Worm (Caenorhabditis elegans) whole organism, L1 larva: Measurements from ENCODE around the gene T28A8.3.

Experiments
- C16A3.4 ChIP-seq: fragments of 150-350 bp; optimal IDR thresholded peaks from 2 replicates; lab custom pipeline; 2014; ENCODE audit warnings: missing biosample characterization, missing genetic modification characterization
- Y116A8C.19 ChIP-seq: sonication (generic microtip); optimal IDR thresholded peaks from 2 replicates; lab custom pipeline; 2016; ENCODE audit warnings: missing compliant biosample characterization, missing genetic modification characterization, borderline replicate concordance
- alr-1 ChIP-seq: fragments of 200-800 bp; sonication (Bioruptor generic); optimal IDR thresholded peaks from 2 replicates; lab custom pipeline; 2018; ENCODE audit warnings: borderline replicate concordance, mild to moderate bottlenecking, missing genetic modification characterization, missing compliant biosample characterization
- aly-2 ChIP-seq: fragments of 150-350 bp; optimal IDR thresholded peaks from 2 replicates; lab custom pipeline; 2014; ENCODE audit warnings: missing biosample characterization, missing genetic modification characterization
- blmp-1 ChIP-seq: fragments of 150-350 bp; optimal IDR thresholded peaks from 2 replicates; lab custom pipeline; 2014; ENCODE audit warnings: missing biosample characterization, missing genetic modification characterization
- ceh-63 ChIP-seq: fragments of 200-800 bp; sonication (Bioruptor generic); optimal IDR thresholded peaks from 2 replicates; lab custom pipeline; 2018; ENCODE audit warnings: mild to moderate bottlenecking, missing genetic modification characterization, missing compliant biosample characterization
- ceh-88 ChIP-seq: fragments of 200-800 bp; sonication (Bioruptor generic); IDR thresholded peaks from 2 replicates; pipeline ENCODE4 v1.3.6; 2022; ENCODE audit warnings: missing genetic modification characterization, missing compliant biosample characterization
- ces-1 ChIP-seq: fragments of 150-350 bp; optimal IDR thresholded peaks from 2 replicates; lab custom pipeline; 2014; ENCODE audit warnings: missing biosample characterization, missing genetic modification reagents, missing genetic modification characterization
- dpl-1 ChIP-seq, 3 experiments: fragments of 150-350 bp in 2 of 3; sonication (generic microtip) in 1 of 3; optimal IDR thresholded peaks; 2 replicates each; lab custom pipeline; 2014 to 2017; ENCODE audit warnings: missing biosample characterization in 3 of 3, missing genetic modification characterization in 3 of 3, missing genetic modification reagents in 3 of 3
- egl-27 ChIP-seq, 2 experiments: fragments of 150-350 bp in 1 of 2; sonication (generic microtip); optimal IDR thresholded peaks; 3 replicates each; lab custom pipeline; 2017 to 2018; ENCODE audit warnings: missing biosample characterization in 2 of 2, missing genetic modification characterization in 2 of 2, missing genetic modification reagents in 2 of 2
- elt-2 ChIP-seq: sonication (generic microtip); optimal IDR thresholded peaks from 2 replicates; lab custom pipeline; 2016; ENCODE audit warnings: missing genetic modification characterization, mild to moderate bottlenecking, inconsistent platforms, missing compliant biosample characterization, missing genetic modification reagents
- fkh-10 ChIP-seq: sonication (generic microtip); optimal IDR thresholded peaks from 2 replicates; lab custom pipeline; 2017; ENCODE audit warnings: missing biosample characterization, missing genetic modification reagents, missing genetic modification characterization
- fkh-4 ChIP-seq: sonication (generic microtip); optimal IDR thresholded peaks from 2 replicates; lab custom pipeline; 2016; ENCODE audit warnings: missing compliant biosample characterization, missing genetic modification characterization, borderline replicate concordance
- fkh-8 ChIP-seq: sonication (generic microtip); optimal IDR thresholded peaks from 2 replicates; lab custom pipeline; 2016; ENCODE audit warnings: mild to moderate bottlenecking, missing genetic modification characterization, missing compliant biosample characterization
- grh-1 ChIP-seq: fragments of 200-800 bp; sonication (Bioruptor generic); IDR thresholded peaks from 2 replicates; pipeline ENCODE4 v1.3.6; 2022; ENCODE audit warnings: missing genetic modification reagents, missing genetic modification characterization, missing compliant biosample characterization
- hlh-17 ChIP-seq: fragments of 200-800 bp; sonication (Bioruptor generic); optimal IDR thresholded peaks from 2 replicates; lab custom pipeline; 2018; ENCODE audit warnings: missing genetic modification characterization, mild to moderate bottlenecking, missing compliant biosample characterization, moderate library complexity, borderline replicate concordance
- irx-1 ChIP-seq: sonication (generic microtip); optimal IDR thresholded peaks from 2 replicates; lab custom pipeline; 2016; ENCODE audit warnings: missing genetic modification characterization, missing compliant biosample characterization
- lin-14 ChIP-seq: fragments of 200-800 bp; sonication (Bioruptor generic); optimal IDR thresholded peaks from 2 replicates; lab custom pipeline; 2018; ENCODE audit warnings: mild to moderate bottlenecking, missing genetic modification characterization, moderate library complexity, missing compliant biosample characterization
- lin-15B ChIP-seq: fragments of 150-350 bp; sonication (generic microtip); optimal IDR thresholded peaks from 3 replicates; lab custom pipeline; 2014; ENCODE audit warnings: missing biosample characterization, missing genetic modification characterization
- lin-39 ChIP-seq: fragments of 150-350 bp; optimal IDR thresholded peaks from 2 replicates; lab custom pipeline; 2014; ENCODE audit warnings: missing biosample characterization, missing genetic modification reagents, missing genetic modification characterization
- lir-3 ChIP-seq: sonication (generic microtip); optimal IDR thresholded peaks from 2 replicates; lab custom pipeline; 2016; ENCODE audit warnings: mild to moderate bottlenecking, missing genetic modification characterization, moderate library complexity, missing compliant biosample characterization; ENCODE audit not compliant: poor library complexity
- mep-1 ChIP-seq: fragments of 150-350 bp; optimal IDR thresholded peaks from 2 replicates; lab custom pipeline; 2014; ENCODE audit warnings: missing biosample characterization, missing genetic modification characterization
- nhr-237 ChIP-seq: fragments of 150-350 bp; optimal IDR thresholded peaks from 2 replicates; lab custom pipeline; 2014; ENCODE audit warnings: missing biosample characterization, missing genetic modification characterization
- nhr-28 ChIP-seq: fragments of 150-350 bp; optimal IDR thresholded peaks from 2 replicates; lab custom pipeline; 2014; ENCODE audit warnings: missing biosample characterization, missing genetic modification characterization
- nhr-76 ChIP-seq: sonication (generic microtip); optimal IDR thresholded peaks from 2 replicates; lab custom pipeline; 2017; ENCODE audit warnings: missing biosample characterization, missing genetic modification characterization
- nhr-77 ChIP-seq: fragments of 150-350 bp; optimal IDR thresholded peaks from 2 replicates; lab custom pipeline; 2014; ENCODE audit warnings: missing biosample characterization, missing genetic modification characterization
- nhr-85 ChIP-seq: sonication (generic microtip); peaks from one replicate; lab custom pipeline; 2016; ENCODE audit warnings: missing genetic modification characterization, inconsistent platforms, missing compliant biosample characterization
- pag-3 ChIP-seq: sonication (generic microtip); optimal IDR thresholded peaks from 2 replicates; lab custom pipeline; 2017; ENCODE audit warnings: missing genetic modification characterization, mild to moderate bottlenecking, missing compliant biosample characterization, antibody characterized with exemption, borderline replicate concordance; ENCODE audit not compliant: insufficient read depth
- skn-1 ChIP-seq: fragments of 150-350 bp; optimal IDR thresholded peaks from 2 replicates; lab custom pipeline; 2014; ENCODE audit warnings: missing biosample characterization, missing genetic modification characterization
- snpc-4 ChIP-seq: fragments of 150-350 bp; optimal IDR thresholded peaks from 2 replicates; lab custom pipeline; 2014; ENCODE audit warnings: missing biosample characterization, missing genetic modification characterization
- snu-23 ChIP-seq: sonication (generic microtip); optimal IDR thresholded peaks from 2 replicates; lab custom pipeline; 2016; ENCODE audit warnings: missing genetic modification characterization, missing compliant biosample characterization
- sox-4 ChIP-seq: sonication (generic microtip); optimal IDR thresholded peaks from 2 replicates; lab custom pipeline; 2016; ENCODE audit warnings: missing genetic modification characterization, missing compliant biosample characterization
- sptf-1 ChIP-seq: fragments of 150-350 bp; optimal IDR thresholded peaks from 2 replicates; lab custom pipeline; 2014; ENCODE audit warnings: missing biosample characterization, missing genetic modification characterization
- sup-37 ChIP-seq: fragments of 200-800 bp; sonication (Bioruptor generic); optimal IDR thresholded peaks from 2 replicates; lab custom pipeline; 2018; ENCODE audit warnings: mild to moderate bottlenecking, missing genetic modification characterization, missing compliant biosample characterization
- swsn-7 ChIP-seq: sonication (generic microtip); optimal IDR thresholded peaks from 2 replicates; lab custom pipeline; 2016; ENCODE audit warnings: missing genetic modification characterization, missing compliant biosample characterization
- tbx-2 ChIP-seq: sonication (generic microtip); optimal IDR thresholded peaks from 2 replicates; lab custom pipeline; 2016; ENCODE audit warnings: missing genetic modification characterization, missing compliant biosample characterization
- tlp-1 ChIP-seq: fragments of 150-350 bp; optimal IDR thresholded peaks from 2 replicates; lab custom pipeline; 2014; ENCODE audit warnings: missing biosample characterization, missing genetic modification characterization
- unc-130 ChIP-seq: fragments of 150-350 bp; optimal IDR thresholded peaks from 2 replicates; lab custom pipeline; 2017; ENCODE audit warnings: missing biosample characterization, missing genetic modification characterization, inconsistent platforms
- unc-30 ChIP-seq: sonication (generic microtip); optimal IDR thresholded peaks from 2 replicates; lab custom pipeline; 2017; ENCODE audit warnings: missing biosample characterization, missing genetic modification characterization
- unc-86 ChIP-seq: sonication (generic microtip); optimal IDR thresholded peaks from 2 replicates; lab custom pipeline; 2016; ENCODE audit warnings: missing genetic modification characterization, missing compliant biosample characterization
- xbp-1 ChIP-seq: sonication (generic microtip); optimal IDR thresholded peaks from 2 replicates; lab custom pipeline; 2016; ENCODE audit warnings: missing genetic modification characterization, missing compliant biosample characterization
- ztf-11 ChIP-seq, 2 experiments: sonication (generic microtip); optimal IDR thresholded peaks; 2 replicates each; lab custom pipeline; 2016 to 2017; ENCODE audit warnings: missing genetic modification characterization in 2 of 2, missing biosample characterization in 1 of 2, missing compliant biosample characterization in 1 of 2
- ztf-4 ChIP-seq: fragments of 150-350 bp; optimal IDR thresholded peaks from 2 replicates; lab custom pipeline; 2014; ENCODE audit warnings: missing biosample characterization, missing genetic modification characterization

T28A8.3 gene

ce11 chrIII:13476682-13477081, 29.1 kb upstream of the T28A8.3 start, which contains the start of gene T27E9.6:
Gene T27E9.6, minus strand, starts transcription at chrIII:13476782.
- TF ChIP-seq fkh-8 (tag; lab: Kevin White, UChicago) (no peak), nhr-85 (tag; lab: Kevin White, UChicago) (no peak), ztf-11 (tag; optimal IDR thresholded peaks at IDR 0.05; lab: Kevin White, UChicago) (no peak), sptf-1 (no peak), hlh-17 (no peak), Y116A8C.19 (tag; lab: Kevin White, UChicago) (no peak), sox-4 (no peak), skn-1 (tag; lab: Kevin White, UChicago) (no peak), ztf-4 (tag; lab: Kevin White, UChicago) (no peak), unc-130 (tag; lab: Kevin White, UChicago) (no peak), dpl-1 (GFP tag; optimal IDR thresholded peaks at IDR 0.05; lab: Kevin White, UChicago) (no peak), unc-30 (tag; lab: Kevin White, UChicago) (no peak), blmp-1 (no peak), irx-1 (tag; lab: Kevin White, UChicago) (no peak), tlp-1 (tag; lab: Kevin White, UChicago) (no peak), alr-1 (no peak), pag-3 (tag; lab: Kevin White, UChicago) (no peak)

- TF ChIP-seq sup-37 (GFP tag; lab: Kevin White, UChicago) (no peak), snu-23 (GFP tag; lab: Kevin White, UChicago) (no peak), lir-3 (tag; lab: Kevin White, UChicago) (no peak), nhr-77 (tag; lab: Kevin White, UChicago) (no peak), blmp-1 (no peak), grh-1 (no peak), irx-1 (tag; lab: Kevin White, UChicago) (no peak), C16A3.4 (tag; lab: Kevin White, UChicago) (no peak), fkh-4 (no peak), mep-1 (tag; lab: Kevin White, UChicago) (no peak), ztf-4 (tag; lab: Kevin White, UChicago) (no peak), swsn-7 (tag; lab: Kevin White, UChicago) (no peak)
Observed at ce11 chrIII:13484024-13484423, 21.8 kb upstream of the T28A8.3 start, which contains the start of gene acc-4. Gene acc-4, minus strand, starts transcription at chrIII:13484124.

ce11 chrIII:13492377-13492776, 13.4 kb upstream of the T28A8.3 start, which contains the start of gene twk-40:
Gene twk-40, minus strand, starts transcription at chrIII:13492477.
- no peak for TF ChIP-seq ceh-88
- TF ChIP-seq ces-1 (GFP tag; lab: Kevin White, UChicago): no peak
- no peak for TF ChIP-seq snpc-4 (tag; lab: Kevin White, UChicago)
- TF ChIP-seq lin-39 (tag; lab: Kevin White, UChicago): no peak

- TF ChIP-seq fkh-8 (tag; lab: Kevin White, UChicago): no peak
- TF ChIP-seq tbx-2 (tag; lab: Kevin White, UChicago): no peak
- no peak for TF ChIP-seq swsn-7 (tag; lab: Kevin White, UChicago)
- no peak for TF ChIP-seq nhr-85 (tag; lab: Kevin White, UChicago)
- TF ChIP-seq nhr-28 (tag; lab: Kevin White, UChicago): no peak
- TF ChIP-seq ztf-11 (tag; optimal IDR thresholded peaks at IDR 0.05; lab: Kevin White, UChicago): no peak
- no peak for TF ChIP-seq unc-86 (tag; lab: Kevin White, UChicago)
- no peak for TF ChIP-seq ceh-63 (GFP tag; lab: Kevin White, UChicago)
- TF ChIP-seq xbp-1 (tag; lab: Kevin White, UChicago): no peak
- TF ChIP-seq lin-14 (GFP tag; lab: Kevin White, UChicago): no peak
- TF ChIP-seq aly-2: no peak
- no peak for TF ChIP-seq nhr-237 (tag; lab: Kevin White, UChicago)
- TF ChIP-seq fkh-10: no peak
- no peak for TF ChIP-seq elt-2 (tag; lab: Kevin White, UChicago)
- no peak for TF ChIP-seq egl-27 (tag; optimal IDR thresholded peaks at IDR 0.05; lab: Kevin White, UChicago)
- TF ChIP-seq lin-15B: no peak
- no peak for TF ChIP-seq nhr-76 (tag; lab: Kevin White, UChicago)
Observed at ce11 chrIII:13495571-13495970, 10.2 kb upstream of the T28A8.3 start, which contains the start of gene T28A8.2. Gene T28A8.2, minus strand, starts transcription at chrIII:13495671.
